ENCODE assay signal across 6 worm cellular contexts in genomic region chrIII:11834783-11835182, ce11.
TF ChIP-seq lines count a peak whose summit lies in the region.

No protein-coding gene starts in this region.

TF ChIP-seq in whole organism, L1 larva, 84 proteins besides CTCF, POLR2A, EP300 and RAD21:
- TF ChIP-seq hlh-4 (tag; optimal IDR thresholded peaks at IDR 0.05; lab: Kevin White, UChicago) (no peak), lin-14 (GFP tag; optimal IDR thresholded peaks at IDR 0.05; lab: Kevin White, UChicago) (peak; percentile 53), pax-3 (tag; optimal IDR thresholded peaks at IDR 0.05; lab: Kevin White, UChicago) (no peak), ceh-63 (GFP tag; optimal IDR thresholded peaks at IDR 0.05; lab: Kevin White, UChicago) (no peak), lsy-2 (tag; optimal IDR thresholded peaks at IDR 0.05; lab: Kevin White, UChicago) (peak in 1 of 2 experiments; percentile 34), efl-1 (optimal IDR thresholded peaks at IDR 0.05; lab: Kevin White, UChicago) (peak in 1 of 2 experiments; percentile 30), efl-1 (GFP tag; optimal IDR thresholded peaks at IDR 0.05 in 1 of 2; lab: Kevin White, UChicago) (no peak), sox-4 (tag; optimal IDR thresholded peaks at IDR 0.05; lab: Kevin White, UChicago) (no peak), mep-1 (tag; optimal IDR thresholded peaks at IDR 0.05; lab: Kevin White, UChicago) (peak; percentile 15), blmp-1 (tag; optimal IDR thresholded peaks at IDR 0.05; lab: Kevin White, UChicago) (peak; percentile 71), swsn-7 (tag; optimal IDR thresholded peaks at IDR 0.05; lab: Kevin White, UChicago) (no peak), pag-3 (tag; optimal IDR thresholded peaks at IDR 0.05; lab: Kevin White, UChicago; ENCODE audit: borderline replicate concordance, insufficient read depth) (no peak)

TF ChIP-seq in whole organism, L2 larva, 48 proteins besides CTCF, POLR2A, EP300 and RAD21:
- TF ChIP-seq skn-1 (tag; optimal IDR thresholded peaks at IDR 0.05; lab: Kevin White, UChicago) (peak; percentile 66), dmd-4 (tag; optimal IDR thresholded peaks at IDR 0.05; lab: Kevin White, UChicago) (no peak), blmp-1 (tag; optimal IDR thresholded peaks at IDR 0.05; lab: Kevin White, UChicago; ENCODE audit: insufficient read depth) (peak; percentile 18), elt-1 (tag; optimal IDR thresholded peaks at IDR 0.05; lab: Kevin White, UChicago) (no peak), nhr-25 (tag; optimal IDR thresholded peaks at IDR 0.05; lab: Kevin White, UChicago) (peak; percentile 11), lsy-2 (tag; optimal IDR thresholded peaks at IDR 0.05; lab: Kevin White, UChicago) (peak in 1 of 2 experiments; percentile 38), unc-55 (GFP tag; optimal IDR thresholded peaks at IDR 0.05; lab: Kevin White, UChicago) (peak; percentile 8), ztf-11 (tag; optimal IDR thresholded peaks at IDR 0.05; lab: Kevin White, UChicago) (no peak), nhr-129 (tag; optimal IDR thresholded peaks at IDR 0.05; lab: Kevin White, UChicago) (peak; percentile 28), crh-2 (tag; optimal IDR thresholded peaks at IDR 0.05; lab: Kevin White, UChicago) (peak; percentile 32), sma-9 (GFP tag; optimal IDR thresholded peaks at IDR 0.05; lab: Kevin White, UChicago) (peak; percentile 10), sma-9 (tag; optimal IDR thresholded peaks at IDR 0.05; lab: Kevin White, UChicago) (no peak), fos-1 (tag; optimal IDR thresholded peaks at IDR 0.05; lab: Kevin White, UChicago) (peak; percentile 48), ceh-82 (tag; optimal IDR thresholded peaks at IDR 0.05; lab: Kevin White, UChicago) (no peak), R02D3.7 (tag; optimal IDR thresholded peaks at IDR 0.05; lab: Kevin White, UChicago) (no peak)

TF ChIP-seq in whole organism, L3 larva, 47 proteins besides CTCF, POLR2A, EP300 and RAD21:
- TF ChIP-seq elt-2 (tag; optimal IDR thresholded peaks at IDR 0.05; lab: Kevin White, UChicago) (peak; percentile 42), mdl-1 (tag; optimal IDR thresholded peaks at IDR 0.05; lab: Kevin White, UChicago) (no peak), snpc-4 (tag; optimal IDR thresholded peaks at IDR 0.05; lab: Kevin White, UChicago) (peak; percentile 17), lin-39 (tag; optimal IDR thresholded peaks at IDR 0.05; lab: Kevin White, UChicago) (peak; percentile 15), skn-1 (tag; optimal IDR thresholded peaks at IDR 0.05; lab: Kevin White, UChicago) (peak; percentile 75), nfya-1 (tag; optimal IDR thresholded peaks at IDR 0.05; lab: Kevin White, UChicago; ENCODE audit: insufficient read depth) (peak; percentile 50), ceh-28 (tag; optimal IDR thresholded peaks at IDR 0.05; lab: Kevin White, UChicago) (peak; percentile 37), hmg-11 (tag; optimal IDR thresholded peaks at IDR 0.05; lab: Kevin White, UChicago) (peak; percentile 18), pha-4 (tag; optimal IDR thresholded peaks at IDR 0.05; lab: Kevin White, UChicago) (peak; percentile 96), nhr-237 (tag; optimal IDR thresholded peaks at IDR 0.05; lab: Kevin White, UChicago) (no peak), elt-1 (tag; optimal IDR thresholded peaks at IDR 0.05; lab: Kevin White, UChicago) (no peak), ama-1 (optimal IDR thresholded peaks at IDR 0.05; lab: Kevin White, UChicago) (peak; percentile 20), egl-5 (tag; optimal IDR thresholded peaks at IDR 0.05; lab: Kevin White, UChicago) (peak; percentile 50), pqm-1 (tag; optimal IDR thresholded peaks at IDR 0.05; lab: Kevin White, UChicago) (peak; percentile 61), nhr-25 (tag; optimal IDR thresholded peaks at IDR 0.05; lab: Kevin White, UChicago) (no peak)
TF ChIP-seq in whole organism, L3 larva: peak in this region for 11.

TF ChIP-seq in whole organism, L4 larva, 104 proteins besides CTCF, POLR2A, EP300 and RAD21 (continues in another document):
- TF ChIP-seq lin-1 (GFP tag; IDR thresholded peaks at IDR 0.05; lab: Robert Waterston, UW) (no peak), ceh-82 (tag; optimal IDR thresholded peaks at IDR 0.05; lab: Kevin White, UChicago) (no peak), jun-1 (tag; optimal IDR thresholded peaks at IDR 0.05; lab: Kevin White, UChicago) (peak; percentile 13), fkh-10 (GFP tag; optimal IDR thresholded peaks at IDR 0.05; lab: Kevin White, UChicago) (no peak), vab-7 (GFP tag; IDR thresholded peaks at IDR 0.05; lab: Robert Waterston, UW) (no peak), F44E2.7 (GFP tag; IDR thresholded peaks at IDR 0.05; lab: Robert Waterston, UW) (no peak), lsy-2 (tag; optimal IDR thresholded peaks at IDR 0.05; lab: Kevin White, UChicago) (peak in 1 of 2 experiments; percentile 45), F37D6.2 (tag; optimal IDR thresholded peaks at IDR 0.05; lab: Kevin White, UChicago) (no peak), ama-1 (optimal IDR thresholded peaks at IDR 0.05; lab: Kevin White, UChicago) (no peak), nhr-48 (tag; optimal IDR thresholded peaks at IDR 0.05; lab: Kevin White, UChicago) (no peak), dmd-6 (GFP tag; IDR thresholded peaks at IDR 0.05; lab: Robert Waterston, UW) (no peak), lin-29 (GFP tag; IDR thresholded peaks at IDR 0.05; lab: Robert Waterston, UW) (no peak), mep-1 (tag; optimal IDR thresholded peaks at IDR 0.05; lab: Kevin White, UChicago) (peak; percentile 56), F26F4.8 (GFP tag; conservative IDR thresholded peaks at IDR 0.05; lab: Robert Waterston, UW) (no peak), pha-4 (GFP tag; IDR thresholded peaks at IDR 0.05; lab: Robert Waterston, UW) (no peak), pha-4 (tag; optimal IDR thresholded peaks at IDR 0.05; lab: Kevin White, UChicago) (peak; percentile 88), lin-39 (tag; optimal IDR thresholded peaks at IDR 0.05; lab: Kevin White, UChicago) (no peak), aha-1 (tag; lab: Kevin White, UChicago) (peak; percentile 62), daf-19 (GFP tag; conservative IDR thresholded peaks at IDR 0.05; lab: Robert Waterston, UW) (no peak), egl-43 (GFP tag; IDR thresholded peaks at IDR 0.05; lab: Robert Waterston, UW) (no peak)

TF ChIP-seq in whole organism, mixed stage, embryonic, 35 proteins besides CTCF, POLR2A, EP300 and RAD21:
- TF ChIP-seq hlh-1 (tag; optimal IDR thresholded peaks at IDR 0.05; lab: Kevin White, UChicago) (peak; percentile 9), nhr-237 (tag; optimal IDR thresholded peaks at IDR 0.05; lab: Kevin White, UChicago) (no peak), sptf-1 (tag; optimal IDR thresholded peaks at IDR 0.05; lab: Kevin White, UChicago) (no peak)

TF ChIP-seq in whole organism, young adult, 124 proteins besides CTCF, POLR2A, EP300 and RAD21:
- TF ChIP-seq hmg-1.2 (GFP tag; IDR thresholded peaks at IDR 0.05; lab: Robert Waterston, UW), result peak; percentile 76; the same call in 1 of the 2 replicates
- TF ChIP-seq ztf-3 (GFP tag; optimal IDR thresholded peaks at IDR 0.05; lab: Kevin White, UChicago), result no peak
- no peak for TF ChIP-seq F39B2.1 (GFP tag; IDR thresholded peaks at IDR 0.05; lab: Robert Waterston, UW)
- TF ChIP-seq mes-4 (tag; optimal IDR thresholded peaks at IDR 0.05; lab: Kevin White, UChicago), result no peak
- TF ChIP-seq bed-2 (GFP tag; IDR thresholded peaks at IDR 0.05; lab: Robert Waterston, UW), result no peak
- peak; percentile 30 for TF ChIP-seq nhr-80 (tag; optimal IDR thresholded peaks at IDR 0.05; lab: Kevin White, UChicago)
- peak; percentile 73 for TF ChIP-seq pha-4 (tag; optimal IDR thresholded peaks at IDR 0.05; lab: Kevin White, UChicago)
- no peak for TF ChIP-seq xnd-1 (tag; optimal IDR thresholded peaks at IDR 0.05; lab: Kevin White, UChicago)
- TF ChIP-seq Y53G8AR.9 (GFP tag; conservative IDR thresholded peaks at IDR 0.05; lab: Robert Waterston, UW), result no peak
- peak; percentile 16; the same call in 1 of the 2 replicates for TF ChIP-seq ceh-100 (GFP tag; IDR thresholded peaks at IDR 0.05; lab: Robert Waterston, UW)
- no peak for TF ChIP-seq sdz-38 (tag; optimal IDR thresholded peaks at IDR 0.05; lab: Kevin White, UChicago)
- TF ChIP-seq lin-40 (tag; optimal IDR thresholded peaks at IDR 0.05; lab: Kevin White, UChicago), result peak; percentile 7
- no peak for TF ChIP-seq chd-7 (tag; optimal IDR thresholded peaks at IDR 0.05; lab: Kevin White, UChicago)
- 0 out of 2 replicates have a peak, but pooled peaks have one; percentile 25 for TF ChIP-seq dox-1 (GFP tag; IDR thresholded peaks at IDR 0.05; lab: Robert Waterston, UW)
- TF ChIP-seq rpc-1 (optimal IDR thresholded peaks at IDR 0.05; lab: Kevin White, UChicago), result no peak
- TF ChIP-seq rpc-1 (tag; optimal IDR thresholded peaks at IDR 0.05; lab: Kevin White, UChicago), result no peak
- TF ChIP-seq cebp-1 (GFP tag; IDR thresholded peaks at IDR 0.05; lab: Robert Waterston, UW), result no peak
- peak; percentile 15 for TF ChIP-seq cebp-1 (tag; optimal IDR thresholded peaks at IDR 0.05; lab: Kevin White, UChicago)
- TF ChIP-seq D2030.7 (GFP tag; IDR thresholded peaks at IDR 0.05; lab: Robert Waterston, UW), result no peak
- 0 out of 2 replicates have a peak, but pooled peaks have one; percentile 17 for TF ChIP-seq nfyb-1 (GFP tag; IDR thresholded peaks at IDR 0.05; lab: Robert Waterston, UW)
- TF ChIP-seq ceh-40 (GFP tag; IDR thresholded peaks at IDR 0.05; lab: Robert Waterston, UW), result no peak
- TF ChIP-seq attf-5 (GFP tag; optimal IDR thresholded peaks at IDR 0.05; lab: Kevin White, UChicago), result peak; percentile 55
- TF ChIP-seq F57A8.1 (GFP tag; optimal IDR thresholded peaks at IDR 0.05; lab: Kevin White, UChicago), result no peak
- no peak for TF ChIP-seq B0261.1 (tag; optimal IDR thresholded peaks at IDR 0.05; lab: Kevin White, UChicago)
- TF ChIP-seq K11D2.4 (GFP tag; IDR thresholded peaks at IDR 0.05; lab: Robert Waterston, UW), result no peak
- TF ChIP-seq unc-62 (GFP tag; optimal IDR thresholded peaks at IDR 0.05; lab: Kevin White, UChicago), result no peak
- TF ChIP-seq nhr-120 (GFP tag; IDR thresholded peaks at IDR 0.05; lab: Robert Waterston, UW), result no peak
- TF ChIP-seq snpc-1.1 (tag; optimal IDR thresholded peaks at IDR 0.05; lab: Kevin White, UChicago; ENCODE audit: insufficient read depth), result no peak
